Fruit fly (Drosophila melanogaster): ENCODE results near the gene LManI.
A peak's percentile ranks its signal among the peaks of the same experiment; 100 is the strongest.

Gene LManI

DNA sequence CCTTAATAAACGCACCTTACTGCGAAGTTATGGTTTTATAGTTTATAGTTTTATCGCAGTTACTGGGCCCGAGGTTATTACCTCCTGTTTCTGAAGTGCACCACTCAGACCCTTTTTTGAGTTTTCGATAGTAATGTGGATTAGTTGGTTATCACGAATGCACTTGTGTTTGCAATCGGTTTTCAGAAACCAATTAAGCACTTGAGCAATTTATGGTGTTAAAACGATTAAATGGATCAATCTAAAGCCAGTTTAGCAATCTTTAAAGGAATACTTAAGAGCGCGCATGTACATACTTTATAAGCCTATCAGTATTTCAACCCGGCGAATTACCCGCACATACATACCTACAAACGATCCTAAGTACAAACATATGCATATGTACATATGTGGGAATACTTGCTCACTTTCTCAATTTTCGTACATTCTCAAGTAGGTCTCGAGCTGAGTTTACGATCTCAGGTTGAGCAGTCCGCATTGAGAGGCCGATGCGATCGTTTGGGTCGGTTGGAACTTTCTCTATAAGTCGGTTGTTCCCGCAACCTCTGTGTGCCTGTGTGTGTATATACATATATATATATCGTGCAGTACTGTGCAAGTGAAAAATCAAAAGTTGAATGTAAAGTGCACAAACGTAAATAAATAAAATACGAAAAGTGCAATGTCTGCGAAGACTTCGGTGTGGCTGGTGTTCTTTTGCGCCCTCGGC, at the start of gene LManI, which contains the start of gene LManII:
TSS of gene LManI (minus strand) at position 51 of the 709 bp plus-strand sequence.
TSS of gene LManII (plus strand) at position 468 of the 709 bp plus-strand sequence.
- no peak for TF ChIP-seq CG8159 (tag; optimal IDR thresholded peaks at IDR 0.05)
- TF ChIP-seq CG12605 (GFP tag; IDR thresholded peaks at IDR 0.05), result peak; percentile 12; the same call in 1 of the 2 replicates
- no peak for TF ChIP-seq fd96Ca (GFP tag; IDR thresholded peaks at IDR 0.05)
- no peak for TF ChIP-seq CG14655 (GFP tag; optimal IDR thresholded peaks at IDR 0.05)
- no peak for TF ChIP-seq Pif1B (GFP tag; optimal IDR thresholded peaks at IDR 0.05)

DNA sequence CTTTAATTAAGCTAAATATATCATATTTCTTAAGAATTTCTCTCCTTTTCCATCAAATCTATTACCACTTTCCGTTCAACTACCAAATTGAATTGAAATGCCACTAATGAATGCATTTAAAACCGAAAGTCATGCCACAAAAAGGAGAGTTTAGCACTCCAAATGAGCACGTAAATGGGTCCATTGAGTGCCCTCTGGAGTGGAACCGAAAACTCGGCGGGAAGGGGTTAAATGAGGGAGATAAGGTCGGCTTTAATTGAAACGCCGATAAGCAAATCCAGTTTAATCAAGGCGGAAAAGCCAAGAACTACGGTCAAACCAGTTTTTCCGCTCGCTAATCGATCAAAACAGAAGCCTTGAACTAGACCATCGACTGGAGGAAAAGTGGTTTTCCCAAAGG, 48.3 kb upstream of the LManI start:
- TF ChIP-seq CG12605 (GFP tag; IDR thresholded peaks at IDR 0.05) (no peak), CG32121 (GFP tag; IDR thresholded peaks at IDR 0.05) (no peak), Snoo (tag; optimal IDR thresholded peaks at IDR 0.05) (no peak), EcR (GFP tag; optimal IDR thresholded peaks at IDR 0.05) (no peak), Pif1B (GFP tag; optimal IDR thresholded peaks at IDR 0.05) (no peak), CG14655 (GFP tag; optimal IDR thresholded peaks at IDR 0.05) (no peak), CG8159 (tag; optimal IDR thresholded peaks at IDR 0.05) (no peak)

DNA sequence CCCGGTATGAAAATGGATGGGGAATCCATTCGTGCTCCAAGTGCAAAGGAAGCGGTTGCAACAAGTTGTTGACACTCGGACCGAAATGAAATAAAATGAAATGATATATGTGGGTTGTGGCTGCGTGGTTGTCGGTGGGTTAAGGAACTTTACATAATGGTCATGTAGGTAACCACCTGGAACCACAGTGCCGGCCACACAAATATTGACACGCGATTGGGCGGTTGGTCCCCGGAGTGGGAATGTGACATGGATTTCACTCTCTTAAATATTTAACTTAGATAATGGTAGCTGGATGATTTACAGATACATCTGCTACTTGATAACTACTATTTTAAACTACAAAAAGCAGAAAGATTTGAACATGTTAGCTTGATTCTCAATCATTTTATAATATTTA, 47.9 kb upstream of the LManI start:
- TF ChIP-seq D1 (tag; optimal IDR thresholded peaks at IDR 0.05) (no peak), EcR (GFP tag; optimal IDR thresholded peaks at IDR 0.05) (no peak), Pif1A (GFP tag; optimal IDR thresholded peaks at IDR 0.05) (peak; percentile 26), CG4496 (GFP tag; IDR thresholded peaks at IDR 0.05) (peak; percentile 24; the same call in 1 of the 3 replicates)

DNA sequence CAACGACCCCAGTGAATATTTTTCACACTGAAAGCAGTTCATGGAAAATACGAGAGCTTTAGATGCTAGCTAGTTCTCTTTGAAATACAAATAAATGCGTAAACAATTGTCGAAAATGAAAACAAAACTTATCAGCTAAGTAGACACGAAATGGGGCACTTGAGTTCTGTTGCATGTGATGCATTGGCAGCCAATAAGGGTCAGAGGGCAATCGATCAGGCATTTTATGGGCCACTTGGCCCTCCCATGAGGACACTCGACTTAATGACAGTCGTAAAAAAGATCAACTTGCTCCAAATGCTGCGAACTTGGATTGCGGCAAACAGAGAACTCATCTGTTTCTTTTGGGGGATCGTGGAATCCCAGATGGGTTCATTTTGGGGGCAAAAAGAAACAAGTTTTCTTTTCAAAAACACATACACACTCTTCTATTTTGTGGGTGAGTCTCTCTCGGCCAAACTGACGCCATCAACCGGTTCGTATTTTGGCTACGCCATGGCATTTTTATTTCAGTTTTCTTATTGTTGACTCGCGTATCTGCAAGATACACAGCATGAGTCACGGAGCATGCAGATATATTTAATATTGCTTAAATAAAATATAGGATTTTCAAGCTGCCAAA, 46.4 kb upstream of the LManI start:
- no peak for TF ChIP-seq CG10348 (GFP tag; IDR thresholded peaks at IDR 0.05)
- no peak for TF ChIP-seq Pif1B (GFP tag; optimal IDR thresholded peaks at IDR 0.05)
- TF ChIP-seq CG17806 (tag; optimal IDR thresholded peaks at IDR 0.05), result no peak
- TF ChIP-seq EcR (GFP tag; optimal IDR thresholded peaks at IDR 0.05), result no peak
- TF ChIP-seq CG32121 (GFP tag; IDR thresholded peaks at IDR 0.05), result no peak
- TF ChIP-seq Snoo (tag; optimal IDR thresholded peaks at IDR 0.05), result no peak
- no peak for TF ChIP-seq CG8159 (tag; optimal IDR thresholded peaks at IDR 0.05)
- TF ChIP-seq CG34367 (tag; optimal IDR thresholded peaks at IDR 0.05), result no peak
- no peak for TF ChIP-seq CG8301 (tag; optimal IDR thresholded peaks at IDR 0.05)
- no peak for TF ChIP-seq D1 (tag; optimal IDR thresholded peaks at IDR 0.05)
- no peak for TF ChIP-seq CG14655 (GFP tag; optimal IDR thresholded peaks at IDR 0.05)
- TF ChIP-seq CG9948 (tag; optimal IDR thresholded peaks at IDR 0.05), result no peak
- TF ChIP-seq CG13204 (GFP tag; optimal IDR thresholded peaks at IDR 0.05), result no peak
- no peak for TF ChIP-seq gl (tag; optimal IDR thresholded peaks at IDR 0.05)
- TF ChIP-seq CG4496 (GFP tag; IDR thresholded peaks at IDR 0.05), result no peak
- no peak for TF ChIP-seq rn (GFP tag; IDR thresholded peaks at IDR 0.05)
- no peak for TF ChIP-seq CG15710 (tag; optimal IDR thresholded peaks at IDR 0.05)
- no peak for TF ChIP-seq Ets98B (GFP tag; IDR thresholded peaks at IDR 0.05)
- no peak for TF ChIP-seq fd96Ca (GFP tag; IDR thresholded peaks at IDR 0.05)

DNA sequence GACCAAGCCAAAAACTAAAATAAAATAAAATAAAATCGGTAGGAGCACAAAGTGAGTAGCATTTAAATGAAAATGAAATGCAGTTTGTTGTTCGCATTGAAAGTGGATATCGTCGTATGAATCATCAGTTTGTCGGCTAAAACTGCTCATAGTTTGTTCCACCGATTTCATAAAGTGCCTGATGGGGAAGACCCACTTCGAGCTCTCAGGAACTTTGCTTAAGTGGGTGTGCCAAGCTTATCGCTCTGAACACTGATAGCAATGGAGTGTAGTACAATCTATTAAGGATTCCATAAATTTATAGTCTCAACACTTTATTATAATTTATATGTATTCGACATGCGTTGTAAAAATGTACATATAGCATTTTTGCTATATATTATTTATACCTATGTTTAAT, 45.8 kb upstream of the LManI start:
- no peak for TF ChIP-seq CG9948 (tag; optimal IDR thresholded peaks at IDR 0.05)
- TF ChIP-seq gl (tag; optimal IDR thresholded peaks at IDR 0.05), result no peak
- TF ChIP-seq CG12605 (GFP tag; IDR thresholded peaks at IDR 0.05), result 0 out of 2 replicates have a peak, but pooled peaks have one; percentile 10
- no peak for TF ChIP-seq CG8159 (tag; optimal IDR thresholded peaks at IDR 0.05)

DNA sequence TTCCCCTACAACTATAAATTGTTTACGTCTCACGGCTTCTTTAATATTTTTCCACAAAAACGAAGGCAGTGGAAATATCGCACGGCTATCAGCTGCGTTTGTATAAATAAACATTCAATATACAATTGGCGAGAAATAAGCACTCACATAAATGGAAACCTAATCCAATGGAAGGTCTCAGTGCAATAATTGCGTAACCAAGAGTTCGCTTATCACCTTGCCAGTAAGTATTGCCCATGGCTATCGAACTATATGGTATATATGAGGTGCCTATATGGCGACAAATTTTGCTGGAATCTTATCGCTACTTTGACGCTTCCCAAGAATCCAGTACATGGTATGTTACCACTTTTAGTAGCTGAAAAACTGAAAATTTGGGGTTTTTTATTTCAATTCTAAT, 45.2 kb upstream of the LManI start:
- TF ChIP-seq CG15710 (tag; optimal IDR thresholded peaks at IDR 0.05) (no peak), CG34367 (tag; optimal IDR thresholded peaks at IDR 0.05) (no peak), Pif1B (GFP tag; optimal IDR thresholded peaks at IDR 0.05) (no peak), fd96Ca (GFP tag; IDR thresholded peaks at IDR 0.05) (no peak)

DNA sequence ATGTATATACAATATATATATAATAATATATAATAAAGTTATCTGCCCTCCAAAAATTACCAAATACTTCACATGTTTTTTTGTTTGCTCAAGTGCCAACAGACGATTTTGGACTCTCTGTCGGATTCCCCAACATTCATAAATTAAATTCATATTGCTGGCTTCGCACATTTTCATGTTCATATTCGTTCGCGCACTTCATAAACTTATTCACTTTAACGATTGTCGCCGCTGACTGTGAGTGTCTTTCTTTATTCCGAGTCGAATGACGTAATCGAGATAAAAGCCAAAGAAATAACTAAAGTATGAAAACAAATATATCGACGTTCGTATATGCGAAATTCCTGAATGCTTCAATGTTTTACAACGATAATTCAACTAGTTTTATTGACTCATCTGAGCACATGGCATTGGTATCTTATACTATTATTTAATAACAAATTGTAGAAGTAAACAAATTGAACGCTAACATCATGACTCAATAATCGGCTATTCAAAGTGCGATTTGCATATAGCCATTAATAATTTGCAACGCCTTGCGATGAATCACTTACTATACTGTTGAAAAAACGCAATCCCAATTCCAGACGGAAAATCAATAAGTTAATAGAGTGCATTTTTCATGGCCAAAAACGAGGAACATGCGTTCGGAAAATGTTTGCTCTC, 43.4 kb upstream of the LManI start:
- TF ChIP-seq CG14655 (GFP tag; optimal IDR thresholded peaks at IDR 0.05) (no peak), CG17806 (tag; optimal IDR thresholded peaks at IDR 0.05) (no peak), Pif1A (GFP tag; optimal IDR thresholded peaks at IDR 0.05) (no peak), gl (tag; optimal IDR thresholded peaks at IDR 0.05) (no peak), CG8159 (tag; optimal IDR thresholded peaks at IDR 0.05) (no peak), CG15710 (tag; optimal IDR thresholded peaks at IDR 0.05) (no peak), CG8301 (tag; optimal IDR thresholded peaks at IDR 0.05) (no peak), Ets98B (GFP tag; IDR thresholded peaks at IDR 0.05) (no peak), CG4496 (GFP tag; IDR thresholded peaks at IDR 0.05) (no peak), rn (GFP tag; IDR thresholded peaks at IDR 0.05) (no peak), CG12605 (GFP tag; IDR thresholded peaks at IDR 0.05) (no peak), CG9948 (tag; optimal IDR thresholded peaks at IDR 0.05) (no peak), CG32121 (GFP tag; IDR thresholded peaks at IDR 0.05) (no peak), Pif1B (GFP tag; optimal IDR thresholded peaks at IDR 0.05) (no peak), fd96Ca (GFP tag; IDR thresholded peaks at IDR 0.05) (no peak)

Measured in whole organism, pupa.